Worm (Caenorhabditis elegans): Measurements from ENCODE around the gene cki-2.

Gene cki-2

DNA sequence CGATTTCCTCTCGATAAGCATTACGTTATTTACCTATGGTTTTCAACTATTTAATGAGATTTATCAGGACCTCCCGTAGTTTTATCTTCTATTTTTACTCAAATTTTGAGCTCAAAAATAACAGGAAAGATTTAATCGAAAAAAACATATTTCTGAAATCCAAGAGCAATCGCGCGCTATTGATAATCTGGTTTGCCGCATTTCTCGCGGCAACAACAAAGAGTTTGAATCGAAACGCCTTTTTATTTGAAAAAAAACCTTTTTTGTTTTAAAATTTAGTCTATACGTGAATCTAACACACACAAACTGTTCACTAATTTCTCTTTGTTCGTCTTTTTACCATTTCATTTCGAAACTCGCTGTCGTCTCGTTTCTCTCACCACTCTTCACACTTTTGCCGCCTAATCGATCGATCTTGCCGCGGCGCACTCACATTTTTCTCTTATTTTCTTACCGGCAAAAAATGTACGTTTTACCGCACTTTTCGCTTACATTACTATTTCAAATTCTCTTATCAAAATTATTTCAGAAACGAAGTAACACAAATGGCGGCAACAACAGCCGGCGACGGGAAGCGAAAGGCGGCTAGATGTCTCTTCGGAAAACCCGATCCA is at the start of gene cki-2:
Gene cki-2, plus strand, starts transcription at position 337 of the 614 bp plus-strand sequence.
- no peak for TF ChIP-seq aly-1 (tag; optimal IDR thresholded peaks at IDR 0.05)

DNA sequence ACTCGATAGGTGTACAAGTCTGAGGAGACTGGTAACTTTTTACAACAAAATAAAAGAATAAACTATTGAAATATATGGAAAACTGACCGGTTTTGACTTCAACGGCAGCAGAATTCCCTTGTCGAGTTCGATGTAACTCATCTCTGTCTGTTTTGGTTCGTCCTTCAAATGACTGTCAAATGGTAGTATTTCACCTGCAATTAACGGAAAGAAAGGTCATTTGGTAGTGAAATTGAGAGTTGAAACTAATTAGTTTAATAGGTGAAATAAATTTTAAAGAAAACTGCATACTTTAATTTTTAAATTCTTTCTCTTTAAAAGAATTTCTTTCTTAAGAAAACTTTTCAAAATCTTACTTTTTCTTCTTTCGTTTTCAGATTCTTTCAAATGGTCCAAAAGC is 47.0 kb upstream of the cki-2 start:
- TF ChIP-seq hmbx-1 (tag; optimal IDR thresholded peaks at IDR 0.05) (no peak), hmg-4 (GFP tag; optimal IDR thresholded peaks at IDR 0.05) (no peak), B0310.2 (tag; optimal IDR thresholded peaks at IDR 0.05) (no peak), sea-1 (GFP tag; conservative IDR thresholded peaks at IDR 0.05) (no peak), ceh-36 (tag; optimal IDR thresholded peaks at IDR 0.05) (no peak), hnd-1 (tag; optimal IDR thresholded peaks at IDR 0.05) (no peak), ceh-13 (GFP tag; optimal IDR thresholded peaks at IDR 0.05) (no peak), ama-1 (optimal IDR thresholded peaks at IDR 0.05) (no peak)

DNA sequence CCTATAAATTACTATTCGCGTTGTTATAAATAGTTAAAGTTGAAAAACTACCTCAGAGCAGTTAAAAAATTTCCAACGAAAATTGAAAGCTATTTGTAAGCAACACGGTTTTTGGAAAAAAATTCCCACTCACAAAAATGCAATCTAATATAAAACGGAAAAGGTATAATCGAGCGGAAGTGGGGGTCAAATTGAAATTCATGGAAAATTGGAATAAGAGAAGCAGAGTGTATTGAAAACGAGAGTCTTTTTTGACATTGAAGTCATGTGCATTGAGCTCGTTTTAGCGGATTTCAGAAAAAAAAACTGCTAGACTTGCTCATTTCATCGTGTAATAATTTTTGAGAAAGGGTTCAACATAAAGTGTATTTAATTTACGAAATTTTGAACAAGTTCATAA is 46.0 kb upstream of the cki-2 start:
- TF ChIP-seq hnd-1 (tag; optimal IDR thresholded peaks at IDR 0.05) (no peak), B0310.2 (tag; optimal IDR thresholded peaks at IDR 0.05) (no peak), ceh-36 (tag; optimal IDR thresholded peaks at IDR 0.05) (no peak)

DNA sequence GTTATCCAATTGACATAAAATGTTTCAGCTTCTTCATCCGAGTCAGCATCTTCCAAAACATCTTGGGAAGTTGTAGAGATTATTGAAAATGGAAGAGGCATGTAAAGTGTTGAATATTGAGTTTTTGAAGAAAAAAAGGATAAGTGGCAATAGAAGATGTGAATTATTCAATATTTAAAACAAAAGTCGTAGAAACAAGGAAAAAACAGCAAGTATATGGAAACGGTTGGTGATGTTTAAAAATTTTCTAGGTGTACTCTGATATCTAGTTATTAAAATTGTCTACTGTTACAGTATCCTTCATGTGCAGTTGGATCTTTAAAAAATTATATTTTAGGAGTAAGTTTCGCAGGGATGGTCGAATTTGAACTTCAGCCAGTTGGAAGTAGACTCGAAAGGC is 44.4 kb upstream of the cki-2 start, which contains the start of gene C06A8.8:
Gene C06A8.8, minus strand, starts transcription at position 101 of the 400 bp plus-strand sequence.
- TF ChIP-seq hnd-1 (tag; optimal IDR thresholded peaks at IDR 0.05) (no peak), sea-1 (GFP tag; conservative IDR thresholded peaks at IDR 0.05) (no peak), ceh-13 (GFP tag; optimal IDR thresholded peaks at IDR 0.05) (no peak), tbx-11 (GFP tag; IDR thresholded peaks at IDR 0.05) (no peak), pes-1 (GFP tag; IDR thresholded peaks at IDR 0.05) (no peak), F13C5.2 (tag; optimal IDR thresholded peaks at IDR 0.05) (no peak), scrt-1 (GFP tag; IDR thresholded peaks at IDR 0.05) (no peak), hmbx-1 (tag; optimal IDR thresholded peaks at IDR 0.05) (no peak), tra-4 (tag; optimal IDR thresholded peaks at IDR 0.05) (no peak), ceh-36 (tag; optimal IDR thresholded peaks at IDR 0.05) (no peak), aly-1 (tag; optimal IDR thresholded peaks at IDR 0.05) (no peak), B0310.2 (tag; optimal IDR thresholded peaks at IDR 0.05) (no peak), hmg-4 (GFP tag; optimal IDR thresholded peaks at IDR 0.05) (no peak), ets-7 (tag; optimal IDR thresholded peaks at IDR 0.05) (no peak), tbx-37 (GFP tag; conservative IDR thresholded peaks at IDR 0.05) (no peak), flt-1 (GFP tag; IDR thresholded peaks at IDR 0.05) (no peak), ama-1 (optimal IDR thresholded peaks at IDR 0.05) (no peak)

DNA sequence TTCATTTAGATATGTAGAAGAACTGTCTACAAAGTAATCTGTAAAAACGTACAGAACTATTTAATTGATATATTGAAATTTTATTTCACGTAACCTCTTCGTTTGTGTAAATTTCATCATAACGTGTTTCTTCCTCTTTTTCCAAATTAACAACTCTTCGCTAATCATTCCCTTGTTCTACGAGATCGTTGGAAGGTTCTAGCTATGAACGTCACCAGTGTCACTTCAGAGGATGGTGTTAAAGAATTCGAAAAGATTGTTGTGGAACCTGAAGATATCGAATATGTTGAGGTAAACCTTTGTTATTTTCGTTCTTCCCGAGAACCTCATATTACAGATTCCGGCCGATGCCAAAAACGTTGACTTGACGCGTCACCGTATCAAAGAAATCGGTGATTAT is 43.9 kb upstream of the cki-2 start, which contains the start of gene C06A8.6:
Gene C06A8.6, plus strand, starts transcription at position 89 of the 400 bp plus-strand sequence.
- TF ChIP-seq sea-1 (GFP tag; conservative IDR thresholded peaks at IDR 0.05): no peak
- no peak for TF ChIP-seq flt-1 (GFP tag; IDR thresholded peaks at IDR 0.05)
- TF ChIP-seq B0310.2 (tag; optimal IDR thresholded peaks at IDR 0.05): no peak
- no peak for TF ChIP-seq scrt-1 (GFP tag; IDR thresholded peaks at IDR 0.05)
- no peak for TF ChIP-seq F13C5.2 (tag; optimal IDR thresholded peaks at IDR 0.05)
- TF ChIP-seq tbx-37 (GFP tag; conservative IDR thresholded peaks at IDR 0.05): no peak
- TF ChIP-seq ets-7 (tag; optimal IDR thresholded peaks at IDR 0.05): no peak
- TF ChIP-seq ceh-36 (tag; optimal IDR thresholded peaks at IDR 0.05): no peak
- no peak for TF ChIP-seq ama-1 (optimal IDR thresholded peaks at IDR 0.05)

DNA sequence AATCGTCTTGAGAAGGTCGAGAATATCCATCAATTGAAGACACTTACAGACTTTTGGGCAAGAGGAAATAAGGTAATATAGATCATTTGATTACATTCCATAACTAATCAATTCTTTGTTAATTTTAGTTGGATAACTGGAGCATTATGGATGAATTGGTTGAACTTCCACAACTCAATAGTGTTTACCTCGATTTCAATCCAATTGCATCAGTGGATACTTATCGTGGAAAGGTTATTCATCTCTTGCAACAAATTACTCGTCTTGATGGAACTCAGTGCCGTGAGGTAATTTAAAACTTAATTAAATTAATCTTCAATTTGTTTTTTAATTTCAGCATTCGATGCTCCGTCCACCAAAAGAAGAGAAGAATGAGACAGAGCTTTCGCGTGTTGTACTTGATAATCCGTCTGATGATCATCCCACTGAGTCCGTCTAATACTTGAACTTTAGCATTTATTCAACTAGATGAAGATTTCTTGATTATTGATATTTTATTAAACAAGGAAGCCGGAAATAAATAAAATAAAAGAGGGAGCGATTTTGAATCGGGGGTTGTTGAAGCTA is 42.8 kb upstream of the cki-2 start:
- TF ChIP-seq flt-1 (GFP tag; IDR thresholded peaks at IDR 0.05) (no peak), F13C5.2 (tag; optimal IDR thresholded peaks at IDR 0.05) (no peak), hmg-4 (GFP tag; optimal IDR thresholded peaks at IDR 0.05) (no peak), scrt-1 (GFP tag; IDR thresholded peaks at IDR 0.05) (no peak), ets-7 (tag; optimal IDR thresholded peaks at IDR 0.05) (no peak), tbx-37 (GFP tag; conservative IDR thresholded peaks at IDR 0.05) (no peak), sea-1 (GFP tag; conservative IDR thresholded peaks at IDR 0.05) (no peak), hnd-1 (tag; optimal IDR thresholded peaks at IDR 0.05) (no peak), tra-4 (tag; optimal IDR thresholded peaks at IDR 0.05) (no peak)

DNA sequence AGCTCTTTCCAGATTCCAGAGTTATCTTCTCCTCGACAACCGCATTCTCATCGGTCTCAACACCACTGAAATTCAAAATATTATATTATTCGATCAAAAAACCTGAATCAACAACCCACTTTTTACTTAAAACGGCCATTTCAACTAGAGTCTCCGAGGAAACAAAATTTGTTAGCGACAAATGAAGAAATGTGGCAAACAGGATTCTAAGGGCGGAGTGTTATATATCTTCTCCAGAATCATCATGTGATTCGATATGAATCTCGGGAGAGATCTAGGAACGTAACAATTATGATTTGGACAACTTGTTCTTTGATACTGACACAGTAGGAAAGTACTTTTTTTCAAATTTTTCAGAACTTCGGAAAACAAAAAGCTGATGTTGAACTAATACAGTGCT is 40.1 kb upstream of the cki-2 start:
- TF ChIP-seq ama-1 (optimal IDR thresholded peaks at IDR 0.05) (no peak), ceh-36 (tag; optimal IDR thresholded peaks at IDR 0.05) (no peak), tbx-37 (GFP tag; conservative IDR thresholded peaks at IDR 0.05) (no peak), hnd-1 (tag; optimal IDR thresholded peaks at IDR 0.05) (no peak), scrt-1 (GFP tag; IDR thresholded peaks at IDR 0.05) (no peak), ceh-13 (GFP tag; optimal IDR thresholded peaks at IDR 0.05) (no peak), pes-1 (GFP tag; IDR thresholded peaks at IDR 0.05) (no peak), B0310.2 (tag; optimal IDR thresholded peaks at IDR 0.05) (no peak), flt-1 (GFP tag; IDR thresholded peaks at IDR 0.05) (no peak)

DNA sequence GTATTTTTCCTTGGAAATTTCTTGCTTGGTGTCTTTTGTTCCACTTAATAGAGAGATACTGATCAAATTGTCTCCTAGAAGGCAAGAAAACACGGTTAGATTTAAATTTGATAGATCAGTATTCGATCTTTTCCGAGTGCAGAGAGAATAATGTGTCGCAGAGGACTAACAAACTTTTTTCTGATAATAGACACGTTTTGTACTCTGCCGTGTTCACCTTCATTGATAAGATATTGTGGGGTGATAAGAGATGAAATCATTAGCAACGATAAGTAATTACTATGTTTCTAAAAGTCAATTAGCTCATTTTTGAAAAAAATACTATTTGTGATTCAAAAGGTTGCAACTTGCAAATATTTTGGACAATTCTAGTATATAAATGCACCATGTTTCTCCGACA is 39.6 kb upstream of the cki-2 start:
- TF ChIP-seq tra-4 (tag; optimal IDR thresholded peaks at IDR 0.05): no peak
- TF ChIP-seq ets-7 (tag; optimal IDR thresholded peaks at IDR 0.05): no peak
